Fruit fly (Drosophila melanogaster) S2 (cell line): ENCODE results near the gene Ptp10D.

Source experiments
- CG8478 ChIP-seq: fragments of >200 bp; optimal IDR thresholded peaks from 2 replicates; lab custom pipeline; 2018
- CTCF ChIP-seq, 2 experiments: fragments of >200 bp; optimal IDR thresholded peaks; 2 replicates each; lab custom pipeline; 2018

- TF ChIP-seq CTCF (optimal IDR thresholded peaks at IDR 0.05; lab: Kevin White, UChicago) (no peak), CG8478 (lab: Kevin White, UChicago) (no peak)
These were observed 36.5 kb downstream of the Ptp10D start for dm6 chrX:11658181-11658842.
